Worm (Caenorhabditis elegans): Measurements from ENCODE around the gene K04G7.1.
A peak's percentile ranks its signal among the peaks of the same experiment; 100 is the strongest.

The K04G7.1 gene

ce11 chrIII:7142172-7142601 is 20.3 kb upstream of the K04G7.1 start (continued):
- TF ChIP-seq hlh-26 (GFP tag; conservative IDR thresholded peaks at IDR 0.05) (no peak), madf-3 (GFP tag; IDR thresholded peaks at IDR 0.05) (peak; percentile 77; the same call in 1 of the 2 replicates), attf-6 (GFP tag; IDR thresholded peaks at IDR 0.05) (peak; percentile 96), F39B2.1 (GFP tag; IDR thresholded peaks at IDR 0.05) (0 out of 2 replicates have a peak, but pooled peaks have one; percentile 61), Y79H2A.3 (GFP tag; conservative IDR thresholded peaks at IDR 0.05) (no peak), Y53G8AR.9 (GFP tag; conservative IDR thresholded peaks at IDR 0.05) (peak; percentile 78), mcd-1 (GFP tag; IDR thresholded peaks at IDR 0.05) (peak; percentile 51), hsf-1 (GFP tag; IDR thresholded peaks at IDR 0.05) (peak; percentile 56), Y53F4B.3 (GFP tag; IDR thresholded peaks at IDR 0.05) (0 out of 2 replicates have a peak, but pooled peaks have one; percentile 4)

ce11 chrIII:7144749-7145148 is 17.8 kb upstream of the K04G7.1 start, which contains the start of gene glr-2:
Gene glr-2 (minus strand): TSS chrIII:7144959.
- no peak for TF ChIP-seq rec-8 (tag; optimal IDR thresholded peaks at IDR 0.05)
- no peak for TF ChIP-seq repo-1 (tag; optimal IDR thresholded peaks at IDR 0.05)

- TF ChIP-seq Y56A3A.18 (GFP tag; IDR thresholded peaks at IDR 0.05), result no peak
- TF ChIP-seq tbp1 (GFP tag; optimal IDR thresholded peaks at IDR 0.05), result no peak
- TF ChIP-seq madf-3 (GFP tag; IDR thresholded peaks at IDR 0.05), result 0 out of 2 replicates have a peak, but pooled peaks have one; percentile 26
- no peak for TF ChIP-seq madf-10 (tag; optimal IDR thresholded peaks at IDR 0.05)
Observed at ce11 chrIII:7146341-7146740, 16.2 kb upstream of the K04G7.1 start.

ce11 chrIII:7148191-7148590 is 14.3 kb upstream of the K04G7.1 start:
- TF ChIP-seq C17E4.6 (GFP tag; IDR thresholded peaks at IDR 0.05) (no peak), nhr-80 (tag; optimal IDR thresholded peaks at IDR 0.05) (no peak), fkh-3 (tag; optimal IDR thresholded peaks at IDR 0.05) (no peak), F37B4.10 (GFP tag; IDR thresholded peaks at IDR 0.05) (no peak), B0261.1 (tag; optimal IDR thresholded peaks at IDR 0.05) (no peak), somi-1 (GFP tag; optimal IDR thresholded peaks at IDR 0.05) (no peak), ceh-40 (GFP tag; IDR thresholded peaks at IDR 0.05) (no peak)

ce11 chrIII:7150162-7150561 is 12.3 kb upstream of the K04G7.1 start:
- TF ChIP-seq ceh-27 (GFP tag; optimal IDR thresholded peaks at IDR 0.05), result no peak
- no peak for TF ChIP-seq chd-7 (tag; optimal IDR thresholded peaks at IDR 0.05)
- TF ChIP-seq F49E8.2 (tag; optimal IDR thresholded peaks at IDR 0.05; ENCODE audit: insufficient read depth), result no peak
- no peak for TF ChIP-seq ceh-58 (GFP tag; IDR thresholded peaks at IDR 0.05)
- no peak for TF ChIP-seq K11D2.4 (GFP tag; IDR thresholded peaks at IDR 0.05)
- TF ChIP-seq Y79H2A.3 (GFP tag; conservative IDR thresholded peaks at IDR 0.05), result no peak

- TF ChIP-seq xnd-1 (tag; optimal IDR thresholded peaks at IDR 0.05), result no peak
- no peak for TF ChIP-seq nhr-27 (tag; optimal IDR thresholded peaks at IDR 0.05)
- no peak for TF ChIP-seq B0336.3 (GFP tag; IDR thresholded peaks at IDR 0.05)
- TF ChIP-seq snpc-4 (GFP tag; optimal IDR thresholded peaks at IDR 0.05), result no peak
- no peak for TF ChIP-seq snpc-4 (tag; optimal IDR thresholded peaks at IDR 0.05)
- no peak for TF ChIP-seq B0019.2 (GFP tag; conservative IDR thresholded peaks at IDR 0.05)
- TF ChIP-seq unc-130 (GFP tag; optimal IDR thresholded peaks at IDR 0.05), result no peak
- no peak for TF ChIP-seq lag-1 (GFP tag; IDR thresholded peaks at IDR 0.05)
- no peak for TF ChIP-seq F39B2.1 (GFP tag; IDR thresholded peaks at IDR 0.05)
- TF ChIP-seq Y95B8A.8 (GFP tag; IDR thresholded peaks at IDR 0.05), result no peak
- TF ChIP-seq C17E4.6 (GFP tag; IDR thresholded peaks at IDR 0.05), result no peak
- TF ChIP-seq rcor-1 (GFP tag; IDR thresholded peaks at IDR 0.05), result no peak
- TF ChIP-seq zim-3 (tag; optimal IDR thresholded peaks at IDR 0.05), result no peak
- no peak for TF ChIP-seq snpc-3.4 (tag; optimal IDR thresholded peaks at IDR 0.05)
- TF ChIP-seq fkh-3 (tag; optimal IDR thresholded peaks at IDR 0.05), result no peak
- TF ChIP-seq ZK185.1 (tag; optimal IDR thresholded peaks at IDR 0.05; ENCODE audit: poor library complexity, severe bottlenecking), result no peak
Observed at ce11 chrIII:7152569-7152968, 9.9 kb upstream of the K04G7.1 start.
